Fruit fly (Drosophila melanogaster): Measurements from ENCODE around the gene CG42238.

Gene CG42238

DNA sequence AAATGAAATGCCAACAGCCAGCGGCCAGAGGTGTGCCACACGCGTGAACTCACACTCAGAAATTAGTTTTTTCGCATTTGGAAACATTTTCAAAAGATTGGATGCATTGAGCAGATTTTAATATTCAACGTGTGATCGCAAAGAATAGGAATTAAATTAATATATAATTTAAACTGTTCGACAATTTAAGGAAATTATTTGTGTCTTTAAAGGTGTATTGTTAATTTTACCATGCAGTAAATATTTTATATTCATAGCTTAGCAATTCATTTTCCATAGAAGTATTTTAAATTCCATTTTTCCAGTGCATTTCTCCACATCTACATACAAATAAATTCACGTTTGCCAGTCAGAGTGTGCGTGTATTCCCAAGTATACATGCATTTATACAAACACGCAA is 112.3 kb downstream of the CG42238 start (continued):
- peak; percentile 66; the same call in 2 of the 3 replicates for TF ChIP-seq tgo (GFP tag; IDR thresholded peaks at IDR 0.05)
- TF ChIP-seq al (GFP tag; IDR thresholded peaks at IDR 0.05): no peak
- TF ChIP-seq CG4730 (GFP tag; IDR thresholded peaks at IDR 0.05): no peak
- TF ChIP-seq H2.0 (GFP tag; IDR thresholded peaks at IDR 0.05): no peak
- peak; percentile 59 for TF ChIP-seq CG10979 (tag; optimal IDR thresholded peaks at IDR 0.05)
- TF ChIP-seq Sox102F (GFP tag; optimal IDR thresholded peaks at IDR 0.05): peak; percentile 40
- TF ChIP-seq Scr (GFP tag; IDR thresholded peaks at IDR 0.05; ENCODE audit: partially characterized antibody): no peak
- TF ChIP-seq Sry-β (GFP tag; optimal IDR thresholded peaks at IDR 0.05): no peak
- TF ChIP-seq CG2120 (GFP tag; optimal IDR thresholded peaks at IDR 0.05): no peak
- peak; percentile 38 for TF ChIP-seq Blimp-1 (GFP tag; optimal IDR thresholded peaks at IDR 0.05)
- TF ChIP-seq dysf (GFP tag; IDR thresholded peaks at IDR 0.05): peak; percentile 65
- TF ChIP-seq CG2199 (GFP tag; IDR thresholded peaks at IDR 0.05): no peak
- peak; percentile 36 for TF ChIP-seq tap (tag; optimal IDR thresholded peaks at IDR 0.05)
- TF ChIP-seq CG14710 (tag; optimal IDR thresholded peaks at IDR 0.05): peak; percentile 16
- TF ChIP-seq Sox100B (GFP tag; optimal IDR thresholded peaks at IDR 0.05): peak; percentile 61
- peak; percentile 7 for TF ChIP-seq gsb-n (tag; optimal IDR thresholded peaks at IDR 0.05)
- no peak for TF ChIP-seq CG9437 (GFP tag; optimal IDR thresholded peaks at IDR 0.05)
- 0 out of 3 replicates have a peak, but pooled peaks have one; percentile 26 for TF ChIP-seq croc (GFP tag; conservative IDR thresholded peaks at IDR 0.05)
- TF ChIP-seq dmrt99B (tag; optimal IDR thresholded peaks at IDR 0.05): peak; percentile 50
- no peak for TF ChIP-seq gro (GFP tag; optimal IDR thresholded peaks at IDR 0.05)
- no peak for TF ChIP-seq CG12104 (GFP tag; optimal IDR thresholded peaks at IDR 0.05)
- no peak for TF ChIP-seq ERR (GFP tag; optimal IDR thresholded peaks at IDR 0.05)
- TF ChIP-seq btn (GFP tag; optimal IDR thresholded peaks at IDR 0.05): no peak
- no peak for TF ChIP-seq YL-1 (GFP tag; optimal IDR thresholded peaks at IDR 0.05)
- TF ChIP-seq CG12391 (tag; optimal IDR thresholded peaks at IDR 0.05): peak; percentile 8
- no peak for TF ChIP-seq hkb (optimal IDR thresholded peaks at IDR 0.05)
- peak; percentile 53; the same call in 1 of the 2 replicates for TF ChIP-seq hkb (GFP tag; IDR thresholded peaks at IDR 0.05)
- peak; percentile 63 for TF ChIP-seq sens (GFP tag)
- peak; percentile 45 for TF ChIP-seq CG10267 (tag; optimal IDR thresholded peaks at IDR 0.05)
- no peak for TF ChIP-seq CG5245 (GFP tag; optimal IDR thresholded peaks at IDR 0.05)
- 0 out of 2 replicates have a peak, but pooled peaks have one; percentile 26 for TF ChIP-seq wor (GFP tag; IDR thresholded peaks at IDR 0.05)
- TF ChIP-seq az2 (GFP tag; optimal IDR thresholded peaks at IDR 0.05): no peak
- peak; percentile 29 for TF ChIP-seq dmrt11E (tag; optimal IDR thresholded peaks at IDR 0.05)
- peak; percentile 28; the same call in 1 of the 2 replicates for TF ChIP-seq onecut (GFP tag; IDR thresholded peaks at IDR 0.05)
- peak; percentile 52 for TF ChIP-seq zen (tag; optimal IDR thresholded peaks at IDR 0.05)
- no peak for TF ChIP-seq exex (tag; optimal IDR thresholded peaks at IDR 0.05)
- TF ChIP-seq Hsf (GFP tag; optimal IDR thresholded peaks at IDR 0.05): no peak
- no peak for TF ChIP-seq CG11398 (GFP tag; optimal IDR thresholded peaks at IDR 0.05)
- TF ChIP-seq chinmo (GFP tag; IDR thresholded peaks at IDR 0.05; ENCODE audit: partially characterized antibody): no peak
- TF ChIP-seq CG4404 (GFP tag; IDR thresholded peaks at IDR 0.05): 0 out of 2 replicates have a peak, but pooled peaks have one; percentile 10
- TF ChIP-seq CG7839 (tag; optimal IDR thresholded peaks at IDR 0.05): peak; percentile 1
- TF ChIP-seq D (optimal IDR thresholded peaks at IDR 0.05): no peak
- TF ChIP-seq D (GFP tag; optimal IDR thresholded peaks at IDR 0.05): peak; percentile 33
- no peak for TF ChIP-seq tio (GFP tag; optimal IDR thresholded peaks at IDR 0.05)
- no peak for TF ChIP-seq Oli (tag; optimal IDR thresholded peaks at IDR 0.05)
- peak; percentile 30; the same call in 1 of the 2 replicates for TF ChIP-seq CG6689 (GFP tag; IDR thresholded peaks at IDR 0.05)
- TF ChIP-seq ara (GFP tag; IDR thresholded peaks at IDR 0.05): peak; percentile 39; the same call in 1 of the 2 replicates
- no peak for TF ChIP-seq en (GFP tag; optimal IDR thresholded peaks at IDR 0.05)
- peak; percentile 22 for TF ChIP-seq CG17359 (tag; optimal IDR thresholded peaks at IDR 0.05)
- TF ChIP-seq gem (tag; optimal IDR thresholded peaks at IDR 0.05): peak; percentile 44
- no peak for TF ChIP-seq CG5180 (GFP tag; optimal IDR thresholded peaks at IDR 0.05)
